Fruit fly (Drosophila melanogaster) whole organism, embryonic: Measurements from ENCODE around the gene CG18428.
A peak's percentile ranks its signal among the peaks of the same experiment; 100 is the strongest.

ENCODE experiments used
- Asciz ChIP-seq: fragments of 200-800 bp; sonication (Bioruptor generic); optimal IDR thresholded peaks from 2 replicates; lab custom pipeline; 2017; ENCODE audit warnings: missing biosample characterization, mild to moderate bottlenecking, missing genetic modification characterization, missing genetic modification reagents
- B-H1 ChIP-seq: fragments of 200-800 bp; sonication (Bioruptor generic); IDR thresholded peaks from 3 replicates; pipeline ENCODE4 v1.3.6; 2022; ENCODE audit warnings: missing biosample characterization, missing genetic modification characterization
- B-H2 ChIP-seq: fragments of 200-800 bp; sonication (Bioruptor generic); optimal IDR thresholded peaks from 2 replicates; lab custom pipeline; 2018; ENCODE audit warnings: missing biosample characterization, mild to moderate bottlenecking, missing genetic modification characterization
- BEAF-32 ChIP-seq: fragments of 200-800 bp; sonication (Bioruptor generic); optimal IDR thresholded peaks from 3 replicates; lab custom pipeline; 2017; ENCODE audit warnings: missing biosample characterization, missing genetic modification characterization, mild to moderate bottlenecking, moderate library complexity, missing genetic modification reagents
- Blimp-1 ChIP-seq: fragments of 200-800 bp; sonication (Bioruptor generic); optimal IDR thresholded peaks from 3 replicates; lab custom pipeline; 2018; ENCODE audit warnings: missing biosample characterization, missing genetic modification characterization, mild to moderate bottlenecking, moderate library complexity, missing genetic modification reagents
- CG11398 ChIP-seq: fragments of 200-800 bp; sonication (Bioruptor generic); optimal IDR thresholded peaks from 2 replicates; lab custom pipeline; 2016; ENCODE audit warnings: missing biosample characterization, missing genetic modification characterization
- CG12071 ChIP-seq: fragments of 200-800 bp; sonication (Bioruptor generic); optimal IDR thresholded peaks from 3 replicates; lab custom pipeline; 2018; ENCODE audit warnings: missing biosample characterization, mild to moderate bottlenecking, missing genetic modification characterization
- CG12219 ChIP-seq: fragments of 200-800 bp; sonication (Bioruptor generic); optimal IDR thresholded peaks from 3 replicates; lab custom pipeline; 2018; ENCODE audit warnings: missing biosample characterization, mild to moderate bottlenecking, missing genetic modification characterization
- CG12769 ChIP-seq: fragments of 200-800 bp; sonication (Bioruptor generic); optimal IDR thresholded peaks from 2 replicates; lab custom pipeline; 2019; ENCODE audit warnings: missing biosample characterization, mild to moderate bottlenecking, missing genetic modification characterization, moderate library complexity
- CG13123 ChIP-seq: fragments of 200-800 bp; sonication (Bioruptor generic); optimal IDR thresholded peaks from 2 replicates; lab custom pipeline; 2016; ENCODE audit warnings: missing biosample characterization, missing genetic modification characterization
- CG15011 ChIP-seq: fragments of 200-800 bp; sonication (Bioruptor generic); optimal IDR thresholded peaks from 3 replicates; lab custom pipeline; 2018; ENCODE audit warnings: missing biosample characterization, mild to moderate bottlenecking, missing genetic modification characterization
- CG15269 ChIP-seq: fragments of 200-800 bp; sonication (Bioruptor generic); optimal IDR thresholded peaks from 2 replicates; lab custom pipeline; 2018; ENCODE audit warnings: missing biosample characterization, mild to moderate bottlenecking, missing genetic modification characterization, moderate library complexity
- CG1603 ChIP-seq: fragments of 200-800 bp; sonication (Bioruptor generic); optimal IDR thresholded peaks from 2 replicates; lab custom pipeline; 2019; ENCODE audit warnings: missing biosample characterization, mild to moderate bottlenecking, missing genetic modification characterization, moderate library complexity
- CG17359 ChIP-seq: fragments of 200-800 bp; sonication (Bioruptor generic); optimal IDR thresholded peaks from 3 replicates; lab custom pipeline; 2018; ENCODE audit warnings: missing biosample characterization, mild to moderate bottlenecking, missing genetic modification characterization, moderate library complexity
- CG17385 ChIP-seq: fragments of 200-800 bp; sonication (Bioruptor generic); optimal IDR thresholded peaks from 3 replicates; lab custom pipeline; 2018; ENCODE audit warnings: missing biosample characterization, mild to moderate bottlenecking, missing genetic modification characterization
- CG17829 ChIP-seq: fragments of 200-800 bp; optimal IDR thresholded peaks from 2 replicates; lab custom pipeline; 2019; ENCODE audit warnings: missing biosample characterization, mild to moderate bottlenecking, missing genetic modification characterization, moderate library complexity
- CG2202 ChIP-seq: fragments of 200-800 bp; sonication (Bioruptor generic); optimal IDR thresholded peaks from 2 replicates; lab custom pipeline; 2018; ENCODE audit warnings: missing biosample characterization, mild to moderate bottlenecking, missing genetic modification characterization
- CG33213 ChIP-seq: fragments of 200-800 bp; sonication (Bioruptor generic); optimal IDR thresholded peaks from 3 replicates; lab custom pipeline; 2016; ENCODE audit warnings: missing biosample characterization, missing genetic modification characterization
- CG33557 ChIP-seq: fragments of 200-800 bp; sonication (Bioruptor generic); optimal IDR thresholded peaks from 2 replicates; lab custom pipeline; 2019; ENCODE audit warnings: missing biosample characterization, mild to moderate bottlenecking, missing genetic modification characterization, moderate library complexity
- CG34224 ChIP-seq: fragments of 200-800 bp; sonication (Bioruptor generic); IDR thresholded peaks from 3 replicates; pipeline ENCODE4 v1.3.6; 2022; ENCODE audit warnings: missing biosample characterization, missing genetic modification characterization; ENCODE audit not compliant: partially characterized antibody
- CG34376 ChIP-seq: fragments of 200-800 bp; sonication (Bioruptor generic); optimal IDR thresholded peaks from 2 replicates; lab custom pipeline; 2018; ENCODE audit warnings: missing biosample characterization, mild to moderate bottlenecking, missing genetic modification characterization
- CG3995 ChIP-seq: fragments of 200-800 bp; sonication (Bioruptor generic); optimal IDR thresholded peaks from 3 replicates; lab custom pipeline; 2016; ENCODE audit warnings: missing biosample characterization, missing genetic modification characterization
- CG6654 ChIP-seq: fragments of 200-800 bp; sonication (Bioruptor generic); optimal IDR thresholded peaks from 2 replicates; lab custom pipeline; 2017; ENCODE audit warnings: missing biosample characterization, mild to moderate bottlenecking, missing genetic modification characterization
- CG8924 ChIP-seq: fragments of 200-800 bp; optimal IDR thresholded peaks from 3 replicates; lab custom pipeline; 2019; ENCODE audit warnings: missing biosample characterization, mild to moderate bottlenecking, missing genetic modification characterization, moderate library complexity
- CG9437 ChIP-seq: fragments of 200-800 bp; sonication (Bioruptor generic); optimal IDR thresholded peaks from 2 replicates; lab custom pipeline; 2018; ENCODE audit warnings: missing biosample characterization, mild to moderate bottlenecking, missing genetic modification characterization
- CG9817 ChIP-seq: fragments of 200-800 bp; sonication (Bioruptor generic); optimal IDR thresholded peaks from 2 replicates; lab custom pipeline; 2018; ENCODE audit warnings: missing biosample characterization, mild to moderate bottlenecking, missing genetic modification characterization, moderate library complexity
- Dbx ChIP-seq: fragments of 200-800 bp; sonication (Bioruptor generic); IDR thresholded peaks from 3 replicates; pipeline ENCODE4 v1.3.6; 2022; ENCODE audit warnings: missing biosample characterization, missing genetic modification characterization
- ERR ChIP-seq: fragments of 200-800 bp; sonication (Bioruptor generic); optimal IDR thresholded peaks from 2 replicates; lab custom pipeline; 2016; ENCODE audit warnings: missing biosample characterization, missing genetic modification characterization
- Fer1 ChIP-seq: fragments of 200-800 bp; sonication (Bioruptor generic); optimal IDR thresholded peaks from 2 replicates; lab custom pipeline; 2017; ENCODE audit warnings: missing biosample characterization, mild to moderate bottlenecking, missing genetic modification characterization
- Fer3 ChIP-seq: fragments of 200-800 bp; sonication (Bioruptor generic); optimal IDR thresholded peaks from 2 replicates; lab custom pipeline; 2018; ENCODE audit warnings: missing biosample characterization, mild to moderate bottlenecking, missing genetic modification characterization, moderate library complexity
- HHEX ChIP-seq: fragments of 200-800 bp; sonication (Bioruptor generic); optimal IDR thresholded peaks from 3 replicates; lab custom pipeline; 2017; ENCODE audit warnings: missing biosample characterization, mild to moderate bottlenecking, missing genetic modification characterization, missing genetic modification reagents
- HmgD ChIP-seq: fragments of 200-800 bp; sonication (Bioruptor generic); optimal IDR thresholded peaks from 3 replicates; lab custom pipeline; 2016; ENCODE audit warnings: missing biosample characterization, missing genetic modification characterization
- Jarid2 ChIP-seq: fragments of 200-800 bp; sonication (Bioruptor generic); optimal IDR thresholded peaks from 3 replicates; lab custom pipeline; 2017; ENCODE audit warnings: mild to moderate bottlenecking, missing biosample characterization, missing genetic modification reagents, missing genetic modification characterization
- Rx ChIP-seq: fragments of 200-800 bp; sonication (Bioruptor generic); IDR thresholded peaks from 2 replicates; pipeline ENCODE4 v1.3.6; 2022; ENCODE audit warnings: missing biosample characterization, missing genetic modification characterization
- bsh ChIP-seq, 2 experiments: fragments of 200-800 bp; sonication (Bioruptor generic); optimal IDR thresholded peaks; 2 replicates each; lab custom pipeline; 2017 to 2018; ENCODE audit warnings: mild to moderate bottlenecking in 2 of 2, missing biosample characterization in 2 of 2, missing genetic modification characterization in 2 of 2, moderate library complexity in 1 of 2
- cad ChIP-seq: fragments of >200 bp; optimal IDR thresholded peaks from 2 replicates; lab custom pipeline; 2017; ENCODE audit warnings: missing biosample characterization, missing genetic modification characterization
- croc ChIP-seq: fragments of 200-800 bp; sonication (Bioruptor generic); conservative IDR thresholded peaks from 3 replicates; pipeline ENCODE4 v1.3.6; 2022; ENCODE audit warnings: missing biosample characterization, missing genetic modification characterization
- dm ChIP-seq: fragments of 200-800 bp; sonication (Bioruptor generic); optimal IDR thresholded peaks from 3 replicates; lab custom pipeline; 2016; ENCODE audit warnings: missing biosample characterization, missing genetic modification characterization
- dmrt11E ChIP-seq: fragments of 200-800 bp; sonication (Bioruptor generic); optimal IDR thresholded peaks from 3 replicates; lab custom pipeline; 2018; ENCODE audit warnings: missing biosample characterization, mild to moderate bottlenecking, missing genetic modification characterization, moderate library complexity
- grau ChIP-seq: fragments of 200-800 bp; optimal IDR thresholded peaks from 3 replicates; lab custom pipeline; 2019; ENCODE audit warnings: missing biosample characterization, mild to moderate bottlenecking, missing genetic modification characterization, moderate library complexity
- ind ChIP-seq: fragments of 200-800 bp; sonication (Bioruptor generic); optimal IDR thresholded peaks from 3 replicates; lab custom pipeline; 2016; ENCODE audit warnings: missing biosample characterization, missing genetic modification characterization
- kni ChIP-seq: fragments of 200-800 bp; sonication (Bioruptor generic); optimal IDR thresholded peaks from 3 replicates; lab custom pipeline; 2017; ENCODE audit warnings: mild to moderate bottlenecking, missing biosample characterization, missing genetic modification reagents, missing genetic modification characterization
- onecut ChIP-seq: fragments of 200-800 bp; sonication (Bioruptor generic); IDR thresholded peaks from 2 replicates; pipeline ENCODE4 v1.3.6; 2022; ENCODE audit warnings: missing biosample characterization, missing genetic modification characterization
- phol ChIP-seq: fragments of 200-800 bp; sonication (Bioruptor generic); optimal IDR thresholded peaks from 3 replicates; lab custom pipeline; 2018; ENCODE audit warnings: missing biosample characterization, mild to moderate bottlenecking, missing genetic modification characterization, moderate library complexity
- pum ChIP-seq: fragments of 200-800 bp; sonication (Bioruptor generic); optimal IDR thresholded peaks from 2 replicates; lab custom pipeline; 2016; ENCODE audit warnings: missing biosample characterization, missing genetic modification characterization
- run ChIP-seq: fragments of 200-800 bp; sonication (Bioruptor generic); optimal IDR thresholded peaks from 3 replicates; lab custom pipeline; 2018; ENCODE audit warnings: missing biosample characterization, mild to moderate bottlenecking, missing genetic modification characterization
- sima ChIP-seq: fragments of 200-800 bp; sonication (Bioruptor generic); optimal IDR thresholded peaks from 2 replicates; lab custom pipeline; 2016; ENCODE audit warnings: missing biosample characterization, missing genetic modification characterization
- twi ChIP-seq: fragments of 200-800 bp; optimal IDR thresholded peaks from 2 replicates; lab custom pipeline; 2019; ENCODE audit warnings: missing biosample characterization, mild to moderate bottlenecking, missing genetic modification characterization, moderate library complexity

CG18428 gene

DNA sequence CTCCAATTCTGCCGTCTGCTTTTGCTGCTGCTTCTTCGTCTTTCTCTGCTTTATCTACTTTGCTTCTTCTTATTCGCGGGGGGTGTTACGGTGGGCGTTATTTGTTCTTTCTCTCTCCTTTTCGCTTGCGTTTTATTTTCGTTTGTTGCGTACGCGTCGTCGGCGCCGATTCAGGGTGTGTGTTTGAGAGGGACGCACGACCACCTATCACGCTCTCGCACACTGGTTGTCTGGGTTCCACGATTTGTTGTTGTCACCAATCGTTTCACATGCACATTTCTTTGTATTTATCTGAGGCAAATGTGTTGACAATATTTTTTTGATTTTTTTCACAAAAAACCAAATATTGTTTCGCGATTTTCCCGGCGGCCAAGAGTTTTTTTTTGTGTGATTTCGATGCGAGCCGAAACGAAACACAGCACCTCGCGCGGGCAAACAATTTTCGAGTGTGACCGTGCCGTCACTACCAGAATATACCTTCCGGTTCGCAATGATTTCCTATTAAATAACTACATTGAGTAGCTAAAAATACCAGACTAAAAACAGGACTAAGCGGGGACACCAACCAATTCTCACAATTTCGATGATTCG lies 3.7 kb upstream of the CG18428 start, which contains the start of gene Syx1A (continued):
- TF ChIP-seq BEAF-32 (GFP tag; lab: Kevin White, UChicago) (peak; percentile 48), run (peak; percentile 5), CG1603 (tag; lab: Kevin White, UChicago) (peak; percentile 75), Jarid2 (GFP tag; lab: Kevin White, UChicago) (peak; percentile 91), CG12219 (GFP tag; lab: Kevin White, UChicago) (peak; percentile 10), CG33557 (GFP tag; lab: Kevin White, UChicago) (no peak), CG8924 (tag; lab: Kevin White, UChicago) (peak; percentile 35), CG15269 (tag; lab: Kevin White, UChicago) (peak; percentile 33), CG2202 (peak; percentile 11), onecut (no peak), cad (GFP tag; lab: Kevin White, UChicago) (no peak), CG6654 (GFP tag; lab: Kevin White, UChicago) (no peak), CG3995 (peak; percentile 81), grau (tag; lab: Kevin White, UChicago) (peak; percentile 18), Rx (GFP tag; lab: Robert Waterston, UW) (no peak), pum (GFP tag; lab: Kevin White, UChicago) (no peak), HmgD (peak; percentile 1), sima (GFP tag; lab: Kevin White, UChicago) (no peak), Fer3 (peak; percentile 15), phol (tag; lab: Kevin White, UChicago) (peak; percentile 20), dm (GFP tag; lab: Kevin White, UChicago) (peak; percentile 35), CG34376 (GFP tag; lab: Kevin White, UChicago) (peak; percentile 26), croc (GFP tag; lab: Robert Waterston, UW) (no peak), CG17385 (GFP tag; lab: Kevin White, UChicago) (peak; percentile 93), twi (tag; lab: Kevin White, UChicago) (no peak)

DNA sequence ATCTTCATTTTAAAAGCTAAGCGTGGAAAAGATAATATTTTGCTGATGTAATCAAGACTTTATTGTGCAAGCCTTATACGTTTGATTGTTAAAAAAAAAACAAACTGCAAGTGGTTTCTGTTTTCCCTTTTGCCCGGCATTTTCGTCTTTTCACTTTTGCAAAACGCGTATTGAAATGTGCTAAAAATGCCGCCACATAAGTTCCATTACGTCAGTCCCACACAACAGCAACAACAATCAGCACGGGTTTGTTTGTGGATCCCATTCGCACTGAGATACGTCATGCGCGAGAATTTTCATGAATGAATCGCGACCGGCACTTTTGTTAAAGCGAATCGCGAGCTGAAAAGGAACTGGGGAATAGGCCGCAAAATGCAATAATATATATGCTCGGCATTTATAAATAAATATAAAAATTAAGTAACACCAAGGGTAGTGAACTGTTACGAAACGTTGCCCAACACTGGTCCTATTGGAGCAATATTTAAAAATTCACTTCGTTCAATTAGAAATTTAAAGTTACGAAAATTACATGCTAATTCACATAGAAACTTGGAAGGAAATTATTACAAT lies 3.0 kb upstream of the CG18428 start:
- peak; percentile 28 for TF ChIP-seq CG17829 (tag; lab: Kevin White, UChicago)
- peak; percentile 61 for TF ChIP-seq CG33213 (GFP tag; lab: Kevin White, UChicago)
- TF ChIP-seq BEAF-32 (GFP tag; lab: Kevin White, UChicago), result no peak
- TF ChIP-seq CG12769 (tag; lab: Kevin White, UChicago), result peak; percentile 45
- TF ChIP-seq Dbx (GFP tag; lab: Robert Waterston, UW), result no peak
- TF ChIP-seq CG15011, result no peak
- peak; percentile 65 for TF ChIP-seq CG17359 (tag; lab: Kevin White, UChicago)
- TF ChIP-seq ERR (GFP tag; lab: Kevin White, UChicago), result no peak
- peak; percentile 48 for TF ChIP-seq Blimp-1 (GFP tag; lab: Kevin White, UChicago)
- peak; percentile 24 to 57 for TF ChIP-seq bsh (GFP tag; optimal IDR thresholded peaks at IDR 0.05; lab: Kevin White, UChicago)
- peak; percentile 28 for TF ChIP-seq HHEX (GFP tag; lab: Kevin White, UChicago)
- peak; percentile 96 for TF ChIP-seq CG9437 (GFP tag; lab: Kevin White, UChicago)
- TF ChIP-seq CG12071 (GFP tag; lab: Kevin White, UChicago), result peak; percentile 30
- TF ChIP-seq CG13123 (GFP tag; lab: Kevin White, UChicago), result peak; percentile 8
- TF ChIP-seq ind (GFP tag; lab: Kevin White, UChicago), result peak; percentile 42
- no peak for TF ChIP-seq kni (GFP tag; lab: Kevin White, UChicago)
- TF ChIP-seq onecut, result peak; percentile 60
- TF ChIP-seq B-H2, result peak; percentile 36
- peak; percentile 7 for TF ChIP-seq CG9817 (tag; lab: Kevin White, UChicago)
- peak; percentile 22 for TF ChIP-seq Asciz
- peak; percentile 76 for TF ChIP-seq Fer1 (GFP tag; lab: Kevin White, UChicago)
- TF ChIP-seq B-H1 (GFP tag; lab: Robert Waterston, UW), result no peak
- TF ChIP-seq CG34224 (GFP tag; lab: Robert Waterston, UW), result no peak
- peak; percentile 27 for TF ChIP-seq dmrt11E (tag; lab: Kevin White, UChicago)
- no peak for TF ChIP-seq CG11398 (GFP tag; lab: Kevin White, UChicago)
